Fruit fly (Drosophila melanogaster) whole organism, prepupa: Measurements from ENCODE around the gene Cyp308a1.

Experiments used
- Blimp-1 ChIP-seq: fragments of 200-800 bp; sonication (Bioruptor generic); optimal IDR thresholded peaks from 3 replicates; lab custom pipeline; 2017; ENCODE audit warnings: missing biosample characterization, missing genetic modification characterization, mild to moderate bottlenecking, moderate library complexity, missing genetic modification reagents
- CG10669 ChIP-seq: fragments of 200-800 bp; sonication (Bioruptor generic); optimal IDR thresholded peaks from 3 replicates; lab custom pipeline; 2018; ENCODE audit warnings: missing biosample characterization, mild to moderate bottlenecking, missing genetic modification characterization, moderate library complexity
- CG15336 ChIP-seq: fragments of 200-800 bp; sonication (Bioruptor generic); IDR thresholded peaks from 2 replicates; pipeline ENCODE4 v1.3.6; 2022; ENCODE audit warnings: missing biosample characterization, missing genetic modification characterization
- CG1621 ChIP-seq: fragments of 200-800 bp; sonication (Bioruptor generic); optimal IDR thresholded peaks from 3 replicates; lab custom pipeline; 2018; ENCODE audit warnings: missing biosample characterization, mild to moderate bottlenecking, missing genetic modification characterization
- CG16779 ChIP-seq: fragments of 200-800 bp; sonication (Bioruptor generic); optimal IDR thresholded peaks from 3 replicates; lab custom pipeline; 2017; ENCODE audit warnings: missing biosample characterization, mild to moderate bottlenecking, missing genetic modification characterization
- CG34406 ChIP-seq: fragments of 200-800 bp; sonication (Bioruptor generic); optimal IDR thresholded peaks from 3 replicates; lab custom pipeline; 2016; ENCODE audit warnings: missing biosample characterization, missing genetic modification characterization
- CG3919 ChIP-seq: fragments of 200-800 bp; sonication (Bioruptor generic); optimal IDR thresholded peaks from 3 replicates; lab custom pipeline; 2016; ENCODE audit warnings: missing biosample characterization, missing genetic modification characterization
- CG6163 ChIP-seq: fragments of 200-800 bp; sonication (Bioruptor generic); IDR thresholded peaks from 3 replicates; pipeline ENCODE4 v1.3.6; 2022; ENCODE audit warnings: missing biosample characterization, missing genetic modification characterization
- CG6808 ChIP-seq: fragments of 200-800 bp; sonication (Bioruptor generic); optimal IDR thresholded peaks from 3 replicates; lab custom pipeline; 2017; ENCODE audit warnings: missing biosample characterization, missing genetic modification characterization, mild to moderate bottlenecking, moderate library complexity, missing genetic modification reagents
- CG6854 ChIP-seq: fragments of 200-800 bp; sonication (Bioruptor generic); optimal IDR thresholded peaks from 2 replicates; lab custom pipeline; 2017; ENCODE audit warnings: missing biosample characterization, mild to moderate bottlenecking, missing genetic modification characterization
- CG8319 ChIP-seq: fragments of 200-800 bp; sonication (Bioruptor generic); optimal IDR thresholded peaks from 3 replicates; lab custom pipeline; 2016; ENCODE audit warnings: missing biosample characterization, missing genetic modification characterization
- CG8632 ChIP-seq: fragments of 200-800 bp; sonication (Bioruptor generic); optimal IDR thresholded peaks from 3 replicates; lab custom pipeline; 2016; ENCODE audit warnings: missing biosample characterization, missing genetic modification characterization
- CG9139 ChIP-seq: fragments of 200-800 bp; sonication (Bioruptor generic); optimal IDR thresholded peaks from 3 replicates; lab custom pipeline; 2017; ENCODE audit warnings: missing biosample characterization, mild to moderate bottlenecking, missing genetic modification characterization
- Eip75B ChIP-seq: fragments of 200-800 bp; sonication (Bioruptor generic); optimal IDR thresholded peaks from 3 replicates; lab custom pipeline; 2016; ENCODE audit warnings: missing biosample characterization, missing genetic modification characterization
- Eip78C ChIP-seq: fragments of 200-800 bp; sonication (Bioruptor generic); peaks from one replicate; lab custom pipeline; 2016; ENCODE audit warnings: missing biosample characterization, missing genetic modification characterization
- Lpt ChIP-seq: fragments of 200-800 bp; sonication (Bioruptor generic); optimal IDR thresholded peaks from 3 replicates; lab custom pipeline; 2016; ENCODE audit warnings: missing biosample characterization, missing genetic modification characterization
- Smox ChIP-seq: fragments of 200-800 bp; sonication (Bioruptor generic); optimal IDR thresholded peaks from 3 replicates; lab custom pipeline; 2016; ENCODE audit warnings: missing biosample characterization, missing genetic modification characterization
- Sox102F ChIP-seq: fragments of 200-800 bp; sonication (Bioruptor generic); optimal IDR thresholded peaks from 2 replicates; lab custom pipeline; 2016; ENCODE audit warnings: missing biosample characterization, mild to moderate bottlenecking, missing genetic modification characterization
- Sox15 ChIP-seq: fragments of 200-800 bp; sonication (Bioruptor generic); optimal IDR thresholded peaks from 3 replicates; lab custom pipeline; 2016; ENCODE audit warnings: missing biosample characterization, missing genetic modification characterization
- achi ChIP-seq: fragments of 200-800 bp; sonication (Bioruptor generic); optimal IDR thresholded peaks from 3 replicates; lab custom pipeline; 2016; ENCODE audit warnings: missing biosample characterization, missing genetic modification characterization
- dsx ChIP-seq: fragments of 200-800 bp; optimal IDR thresholded peaks from 3 replicates; lab custom pipeline; 2019; ENCODE audit warnings: missing biosample characterization, mild to moderate bottlenecking, missing genetic modification characterization, moderate library complexity; ENCODE audit not compliant: poor library complexity, severe bottlenecking
- esn ChIP-seq: fragments of 200-800 bp; sonication (Bioruptor generic); optimal IDR thresholded peaks from 2 replicates; lab custom pipeline; 2016; ENCODE audit warnings: missing biosample characterization, mild to moderate bottlenecking, missing genetic modification characterization, moderate library complexity
- fkh ChIP-seq: fragments of 200-800 bp; sonication (Bioruptor generic); optimal IDR thresholded peaks from 3 replicates; lab custom pipeline; 2017; ENCODE audit warnings: missing biosample characterization, mild to moderate bottlenecking, missing genetic modification characterization, moderate library complexity
- lz ChIP-seq: fragments of 200-800 bp; sonication (Bioruptor generic); optimal IDR thresholded peaks from 3 replicates; lab custom pipeline; 2016; ENCODE audit warnings: missing biosample characterization, missing genetic modification characterization
- net ChIP-seq: fragments of 200-800 bp; sonication (Bioruptor generic); optimal IDR thresholded peaks from 3 replicates; lab custom pipeline; 2016; ENCODE audit warnings: missing biosample characterization, missing genetic modification characterization
- pdm3 ChIP-seq: fragments of 200-800 bp; sonication (Bioruptor generic); optimal IDR thresholded peaks from 3 replicates; lab custom pipeline; 2016; ENCODE audit warnings: missing biosample characterization, missing genetic modification characterization
- salr ChIP-seq, 2 experiments: fragments of 200-800 bp; sonication (Bioruptor generic); optimal IDR thresholded peaks; 3 replicates each; lab custom pipeline; 2016 to 2018; ENCODE audit warnings: missing biosample characterization in 2 of 2, missing genetic modification characterization in 2 of 2, mild to moderate bottlenecking in 1 of 2
- spab ChIP-seq: fragments of 200-800 bp; sonication (Bioruptor generic); optimal IDR thresholded peaks from 2 replicates; lab custom pipeline; 2017; ENCODE audit warnings: missing biosample characterization, mild to moderate bottlenecking, missing genetic modification characterization, missing genetic modification reagents
- ss ChIP-seq, 2 experiments: fragments of 200-800 bp; sonication (Bioruptor generic); optimal IDR thresholded peaks; 2 replicates in 1 of 2; 3 replicates in 1 of 2; lab custom pipeline; 2017 to 2018; ENCODE audit warnings: mild to moderate bottlenecking in 2 of 2, missing biosample characterization in 2 of 2, missing genetic modification characterization in 2 of 2, moderate library complexity in 1 of 2
- svp ChIP-seq: fragments of 200-800 bp; sonication (Bioruptor generic); peaks from one replicate; lab custom pipeline; 2016; ENCODE audit warnings: missing biosample characterization, missing genetic modification characterization
- topi ChIP-seq: fragments of 200-800 bp; sonication (Bioruptor generic); optimal IDR thresholded peaks from 3 replicates; lab custom pipeline; 2016; ENCODE audit warnings: missing biosample characterization, missing genetic modification characterization

Cyp308a1 gene

dm6 chrX:18685726-18686125, 23.9 kb upstream of the Cyp308a1 start, which contains the start of gene phtm:
TSS of gene phtm (plus strand) at chrX:18685766.
- TF ChIP-seq achi (GFP tag; lab: Kevin White, UChicago) (no peak), Blimp-1 (GFP tag; lab: Kevin White, UChicago) (peak; percentile 91)

dm6 chrX:18692948-18693502, 16.6 kb upstream of the Cyp308a1 start, which contains the start of gene Cyp18a1:
TSS of gene Cyp18a1 (minus strand) at chrX:18693042.
- TF ChIP-seq CG6163: no peak
- no peak for TF ChIP-seq CG8319 (GFP tag; lab: Kevin White, UChicago)
- TF ChIP-seq pdm3 (GFP tag; lab: Kevin White, UChicago): no peak
- no peak for TF ChIP-seq CG1621
- no peak for TF ChIP-seq CG16779
- TF ChIP-seq svp (GFP tag; lab: Kevin White, UChicago): no peak
- TF ChIP-seq Sox102F (GFP tag; lab: Kevin White, UChicago): no peak
- TF ChIP-seq CG6854 (GFP tag; lab: Kevin White, UChicago): no peak
- TF ChIP-seq CG3919 (GFP tag; lab: Kevin White, UChicago): no peak
- no peak for TF ChIP-seq Eip75B (GFP tag; lab: Kevin White, UChicago)
- no peak for TF ChIP-seq CG8632 (GFP tag; lab: Kevin White, UChicago)
- no peak for TF ChIP-seq CG15336 (GFP tag; lab: Robert Waterston, UW)
- no peak for TF ChIP-seq CG6808 (GFP tag; lab: Kevin White, UChicago)
- TF ChIP-seq salr (GFP tag; optimal IDR thresholded peaks at IDR 0.05; lab: Kevin White, UChicago): no peak
- TF ChIP-seq CG9139 (GFP tag; lab: Kevin White, UChicago): no peak
- TF ChIP-seq Blimp-1 (GFP tag; lab: Kevin White, UChicago): no peak
- no peak for TF ChIP-seq net (GFP tag; lab: Kevin White, UChicago)
- no peak for TF ChIP-seq Lpt (GFP tag; lab: Kevin White, UChicago)
- no peak for TF ChIP-seq lz (GFP tag; lab: Kevin White, UChicago)

dm6 chrX:18695603-18696002, 14.1 kb upstream of the Cyp308a1 start:
- TF ChIP-seq fkh (GFP tag; lab: Kevin White, UChicago) (no peak), Sox15 (GFP tag; lab: Kevin White, UChicago) (no peak), ss (GFP tag; optimal IDR thresholded peaks at IDR 0.05; lab: Kevin White, UChicago) (peak in 1 of 2 experiments; percentile 73)

- TF ChIP-seq dsx (GFP tag; lab: Kevin White, UChicago) (peak; percentile 20), CG10669 (no peak), Eip78C (GFP tag; lab: Kevin White, UChicago) (peak; percentile 34), CG6163 (0 out of 3 replicates have a peak, but pooled peaks have one; percentile 7), ss (GFP tag; optimal IDR thresholded peaks at IDR 0.05; lab: Kevin White, UChicago) (peak; percentile 41 to 51), Sox15 (GFP tag; lab: Kevin White, UChicago) (no peak), spab (GFP tag; lab: Kevin White, UChicago) (peak; percentile 32), CG6808 (GFP tag; lab: Kevin White, UChicago) (peak; percentile 28), CG9139 (GFP tag; lab: Kevin White, UChicago) (peak; percentile 43), Smox (GFP tag; lab: Kevin White, UChicago) (no peak)
These were observed 10.2 kb upstream of the Cyp308a1 start for dm6 chrX:18699268-18700140.

- TF ChIP-seq CG34406 (GFP tag; lab: Kevin White, UChicago): no peak
- TF ChIP-seq CG10669: no peak
- no peak for TF ChIP-seq CG6808 (GFP tag; lab: Kevin White, UChicago)
- no peak for TF ChIP-seq dsx (GFP tag; lab: Kevin White, UChicago)
- no peak for TF ChIP-seq Lpt (GFP tag; lab: Kevin White, UChicago)
- TF ChIP-seq esn: no peak
- TF ChIP-seq topi: no peak
These were observed 9.1 kb upstream of the Cyp308a1 start for dm6 chrX:18700586-18700985.
